Fruit fly (Drosophila melanogaster) S2 (cell line): Measurements from ENCODE around the gene CG13609.

Experiments used
- CG8478 ChIP-seq: fragments of >200 bp; optimal IDR thresholded peaks from 2 replicates; lab custom pipeline; 2018
- CTCF ChIP-seq, 2 experiments: fragments of >200 bp; optimal IDR thresholded peaks; 2 replicates each; lab custom pipeline; 2018

DNA sequence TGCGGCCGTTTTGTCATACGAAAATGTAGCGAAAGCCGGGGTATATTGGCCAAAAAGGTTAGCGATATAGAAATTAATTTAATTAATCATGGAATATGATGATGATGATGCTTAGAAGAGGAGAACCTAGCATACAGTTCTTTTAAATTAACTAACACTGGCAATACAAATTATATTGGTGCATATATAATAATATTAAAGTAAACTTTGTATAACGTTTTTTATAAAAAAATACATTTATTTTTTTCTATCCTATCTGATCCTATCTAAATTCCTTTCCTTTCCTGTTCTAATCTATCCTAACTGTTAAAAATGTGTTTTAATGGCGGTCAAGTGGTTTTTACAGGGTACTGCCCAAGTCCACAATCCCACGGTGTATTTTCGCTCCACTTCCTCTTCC, 20.9 kb upstream of the CG13609 start:
- no peak for TF ChIP-seq CTCF (optimal IDR thresholded peaks at IDR 0.05; lab: Kevin White, UChicago)
- TF ChIP-seq CG8478 (lab: Kevin White, UChicago), result no peak
